Worm (Caenorhabditis elegans) whole organism, mixed stage, embryonic: ENCODE data around the gene smcr-8.

ENCODE experiments used
- M03D4.4 ChIP-seq: sonication (generic microtip); optimal IDR thresholded peaks from 2 replicates; lab custom pipeline; 2017; ENCODE audit warnings: mild to moderate bottlenecking, missing genetic modification characterization, missing compliant biosample characterization
- bed-3 ChIP-seq: fragments of 200-800 bp; sonication (Bioruptor generic); optimal IDR thresholded peaks from 3 replicates; lab custom pipeline; 2018; ENCODE audit warnings: mild to moderate bottlenecking, missing genetic modification characterization, moderate library complexity, missing compliant biosample characterization
- blmp-1 ChIP-seq: fragments of 150-350 bp; optimal IDR thresholded peaks from 2 replicates; lab custom pipeline; 2014; ENCODE audit warnings: missing biosample characterization, missing genetic modification characterization
- ceh-39 ChIP-seq: fragments of 150-350 bp; optimal IDR thresholded peaks from 2 replicates; lab custom pipeline; 2014; ENCODE audit warnings: missing biosample characterization, missing genetic modification characterization
- ceh-43 ChIP-seq: fragments of 200-800 bp; sonication (Bioruptor generic); optimal IDR thresholded peaks from 2 replicates; lab custom pipeline; 2018; ENCODE audit warnings: mild to moderate bottlenecking, missing genetic modification characterization, moderate library complexity, missing compliant biosample characterization
- ceh-83 ChIP-seq: fragments of 200-800 bp; sonication (Bioruptor generic); optimal IDR thresholded peaks from 2 replicates; lab custom pipeline; 2018; ENCODE audit warnings: mild to moderate bottlenecking, missing genetic modification characterization, missing compliant biosample characterization
- ces-1 ChIP-seq: fragments of 150-350 bp; optimal IDR thresholded peaks from 2 replicates; lab custom pipeline; 2014; ENCODE audit warnings: missing biosample characterization, missing genetic modification reagents, missing genetic modification characterization
- cnd-1 ChIP-seq: fragments of 200-800 bp; sonication (Bioruptor generic); optimal IDR thresholded peaks from 2 replicates; lab custom pipeline; 2018; ENCODE audit warnings: mild to moderate bottlenecking, missing genetic modification characterization, missing compliant biosample characterization
- drap-1 ChIP-seq: fragments of 200-800 bp; sonication (Bioruptor generic); optimal IDR thresholded peaks from 3 replicates; lab custom pipeline; 2018; ENCODE audit warnings: mild to moderate bottlenecking, missing genetic modification characterization, missing compliant biosample characterization
- elt-1 ChIP-seq: sonication (generic microtip); optimal IDR thresholded peaks from 2 replicates; lab custom pipeline; 2017; ENCODE audit warnings: missing genetic modification characterization, mild to moderate bottlenecking, missing compliant biosample characterization, antibody characterized with exemption, moderate library complexity, borderline replicate concordance; ENCODE audit not compliant: insufficient read depth
- elt-3 ChIP-seq: fragments of 150-350 bp; optimal IDR thresholded peaks from 2 replicates; lab custom pipeline; 2014; ENCODE audit warnings: missing biosample characterization, missing genetic modification characterization
- flh-1 ChIP-seq: fragments of 200-800 bp; sonication (Bioruptor generic); optimal IDR thresholded peaks from 2 replicates; lab custom pipeline; 2018; ENCODE audit warnings: mild to moderate bottlenecking, missing genetic modification characterization, moderate library complexity, missing compliant biosample characterization
- ham-2 ChIP-seq: fragments of 200-800 bp; sonication (Bioruptor generic); optimal IDR thresholded peaks from 2 replicates; lab custom pipeline; 2018; ENCODE audit warnings: mild to moderate bottlenecking, missing genetic modification characterization, missing compliant biosample characterization
- hlh-1 ChIP-seq: fragments of 150-350 bp; optimal IDR thresholded peaks from 2 replicates; lab custom pipeline; 2014; ENCODE audit warnings: missing biosample characterization, missing genetic modification reagents, missing genetic modification characterization
- lin-13 ChIP-seq: fragments of 150-350 bp; optimal IDR thresholded peaks from 2 replicates; lab custom pipeline; 2014; ENCODE audit warnings: missing biosample characterization, missing genetic modification characterization
- lsy-2 ChIP-seq: fragments of 150-350 bp; optimal IDR thresholded peaks from 2 replicates; lab custom pipeline; 2014; ENCODE audit warnings: missing biosample characterization, missing genetic modification characterization
- mab-5 ChIP-seq: fragments of 150-350 bp; optimal IDR thresholded peaks from 2 replicates; lab custom pipeline; 2014; ENCODE audit warnings: missing biosample characterization, missing genetic modification characterization
- mep-1 ChIP-seq: fragments of 150-350 bp; optimal IDR thresholded peaks from 2 replicates; lab custom pipeline; 2017; ENCODE audit warnings: missing biosample characterization, missing genetic modification reagents, missing genetic modification characterization, inconsistent platforms
- mls-2 ChIP-seq: sonication (generic microtip); optimal IDR thresholded peaks from 2 replicates; lab custom pipeline; 2016; ENCODE audit warnings: mild to moderate bottlenecking, missing genetic modification characterization, moderate library complexity, missing compliant biosample characterization
- nhr-12 ChIP-seq: fragments of 150-350 bp; optimal IDR thresholded peaks from 2 replicates; lab custom pipeline; 2014; ENCODE audit warnings: missing biosample characterization, missing genetic modification characterization
- nhr-2 ChIP-seq: fragments of 150-350 bp; optimal IDR thresholded peaks from 2 replicates; lab custom pipeline; 2014; ENCODE audit warnings: missing biosample characterization, missing genetic modification characterization
- nhr-237 ChIP-seq: fragments of 150-350 bp; optimal IDR thresholded peaks from 2 replicates; lab custom pipeline; 2014; ENCODE audit warnings: missing biosample characterization, missing genetic modification characterization
- nhr-28 ChIP-seq: fragments of 150-350 bp; optimal IDR thresholded peaks from 2 replicates; lab custom pipeline; 2014; ENCODE audit warnings: missing biosample characterization, missing genetic modification characterization
- nhr-76 ChIP-seq: sonication (generic microtip); optimal IDR thresholded peaks from 2 replicates; lab custom pipeline; 2017; ENCODE audit warnings: missing biosample characterization, missing genetic modification characterization
- pha-4 ChIP-seq: fragments of 150-350 bp; optimal IDR thresholded peaks from 2 replicates; lab custom pipeline; 2018; ENCODE audit warnings: missing biosample characterization, missing genetic modification reagents, missing genetic modification characterization
- sem-2 ChIP-seq: fragments of 200-800 bp; sonication (Bioruptor generic); optimal IDR thresholded peaks from 2 replicates; lab custom pipeline; 2018; ENCODE audit warnings: mild to moderate bottlenecking, missing genetic modification characterization, missing compliant biosample characterization
- snpc-4 ChIP-seq: fragments of 150-350 bp; optimal IDR thresholded peaks from 2 replicates; lab custom pipeline; 2014; ENCODE audit warnings: missing biosample characterization, missing genetic modification characterization
- sptf-1 ChIP-seq: sonication (generic microtip); optimal IDR thresholded peaks from 2 replicates; lab custom pipeline; 2017; ENCODE audit warnings: mild to moderate bottlenecking, missing genetic modification characterization, moderate library complexity, missing compliant biosample characterization
- tbx-8 ChIP-seq: fragments of 200-800 bp; sonication (Bioruptor generic); optimal IDR thresholded peaks from 2 replicates; lab custom pipeline; 2018; ENCODE audit warnings: mild to moderate bottlenecking, missing genetic modification characterization, moderate library complexity, missing compliant biosample characterization
- unc-120 ChIP-seq: sonication (generic microtip); optimal IDR thresholded peaks from 2 replicates; lab custom pipeline; 2017; ENCODE audit warnings: missing genetic modification characterization, missing compliant biosample characterization; ENCODE audit not compliant: poor library complexity, severe bottlenecking
- unc-39 ChIP-seq: fragments of 150-350 bp; optimal IDR thresholded peaks from 2 replicates; lab custom pipeline; 2014; ENCODE audit warnings: missing biosample characterization, missing genetic modification characterization
- unc-62 ChIP-seq: fragments of 150-350 bp; optimal IDR thresholded peaks from 2 replicates; lab custom pipeline; 2014; ENCODE audit warnings: missing biosample characterization, missing genetic modification reagents, missing genetic modification characterization
- zip-8 ChIP-seq: fragments of 150-350 bp; optimal IDR thresholded peaks from 2 replicates; lab custom pipeline; 2014; ENCODE audit warnings: missing biosample characterization, missing genetic modification characterization
- ztf-11 ChIP-seq: fragments of 150-350 bp; optimal IDR thresholded peaks from 2 replicates; lab custom pipeline; 2014; ENCODE audit warnings: missing biosample characterization, missing genetic modification characterization

The smcr-8 gene

ce11 chrIII:5006881-5007280 lies 7.7 kb downstream of the smcr-8 start, which contains the start of gene R144.12:
TSS of gene R144.12 (minus strand) at chrIII:5006981.
- TF ChIP-seq snpc-4 (tag; lab: Kevin White, UChicago) (no peak), sptf-1 (tag; lab: Kevin White, UChicago) (no peak), hlh-1 (tag; lab: Kevin White, UChicago) (no peak), unc-120 (tag; lab: Kevin White, UChicago) (no peak), ces-1 (no peak), lin-13 (tag; lab: Kevin White, UChicago) (no peak), tbx-8 (GFP tag; lab: Kevin White, UChicago) (no peak)
- TF ChIP-seq, all 35 proteins: peak for 0

ce11 chrIII:5008730-5009129 lies 9.6 kb downstream of the smcr-8 start, which contains the start of gene R144.11:
TSS of gene R144.11 (minus strand) at chrIII:5008830.
- no peak for TF ChIP-seq lin-13 (tag; lab: Kevin White, UChicago)
- TF ChIP-seq bed-3: no peak
- TF ChIP-seq drap-1 (GFP tag; lab: Kevin White, UChicago): no peak
- no peak for TF ChIP-seq lsy-2
- TF ChIP-seq sem-2: no peak
- TF ChIP-seq ham-2: no peak
- no peak for TF ChIP-seq ceh-39 (tag; lab: Kevin White, UChicago)
- TF ChIP-seq ztf-11 (tag; lab: Kevin White, UChicago): no peak
- no peak for TF ChIP-seq snpc-4 (tag; lab: Kevin White, UChicago)

- TF ChIP-seq flh-1 (GFP tag; lab: Kevin White, UChicago) (no peak), ceh-43 (GFP tag; lab: Kevin White, UChicago) (no peak), cnd-1 (tag; lab: Kevin White, UChicago) (no peak)
Measured at ce11 chrIII:5010723-5011122, 11.5 kb downstream of the smcr-8 start.

ce11 chrIII:5012460-5012859 lies 13.3 kb downstream of the smcr-8 start:
- TF ChIP-seq flh-1 (GFP tag; lab: Kevin White, UChicago) (no peak), ceh-39 (tag; lab: Kevin White, UChicago) (no peak), lsy-2 (no peak), ztf-11 (tag; lab: Kevin White, UChicago) (no peak), ces-1 (no peak), nhr-2 (no peak), mls-2 (tag; lab: Kevin White, UChicago) (no peak), blmp-1 (tag; lab: Kevin White, UChicago) (no peak), hlh-1 (tag; lab: Kevin White, UChicago) (no peak)

ce11 chrIII:5013915-5014346 lies 14.8 kb downstream of the smcr-8 start:
- peak; percentile 47 for TF ChIP-seq pha-4
- TF ChIP-seq mab-5 (tag; lab: Kevin White, UChicago): no peak
- TF ChIP-seq ceh-39 (tag; lab: Kevin White, UChicago): peak; percentile 72
- TF ChIP-seq bed-3: no peak
- TF ChIP-seq snpc-4 (tag; lab: Kevin White, UChicago): no peak
- peak; percentile 7 for TF ChIP-seq tbx-8 (GFP tag; lab: Kevin White, UChicago)
- TF ChIP-seq unc-120 (tag; lab: Kevin White, UChicago): peak; percentile 97
- TF ChIP-seq nhr-76 (tag; lab: Kevin White, UChicago): no peak
- TF ChIP-seq cnd-1 (tag; lab: Kevin White, UChicago): peak; percentile 68
- no peak for TF ChIP-seq nhr-28 (tag; lab: Kevin White, UChicago)
- peak; percentile 74 for TF ChIP-seq hlh-1 (tag; lab: Kevin White, UChicago)
- TF ChIP-seq nhr-12 (tag; lab: Kevin White, UChicago): no peak
- peak; percentile 16 for TF ChIP-seq lin-13 (tag; lab: Kevin White, UChicago)
- TF ChIP-seq ceh-43 (GFP tag; lab: Kevin White, UChicago): peak; percentile 3
- peak; percentile 63 for TF ChIP-seq nhr-237 (tag; lab: Kevin White, UChicago)
- peak; percentile 61 for TF ChIP-seq nhr-2
- TF ChIP-seq elt-1: no peak
- TF ChIP-seq sptf-1 (tag; lab: Kevin White, UChicago): peak; percentile 52
- TF ChIP-seq unc-39: no peak
- TF ChIP-seq mls-2 (tag; lab: Kevin White, UChicago): peak; percentile 84
- TF ChIP-seq blmp-1 (tag; lab: Kevin White, UChicago): peak; percentile 26
- peak; percentile 88 for TF ChIP-seq ham-2
- TF ChIP-seq mep-1 (tag; lab: Kevin White, UChicago): peak; percentile 89
- peak; percentile 2 for TF ChIP-seq zip-8 (tag; lab: Kevin White, UChicago)
- TF ChIP-seq ceh-83 (GFP tag; lab: Kevin White, UChicago): no peak
- TF ChIP-seq lsy-2: peak; percentile 69
- TF ChIP-seq M03D4.4 (tag; lab: Kevin White, UChicago): peak; percentile 67
- TF ChIP-seq elt-3 (tag; lab: Kevin White, UChicago): no peak
- TF ChIP-seq drap-1 (GFP tag; lab: Kevin White, UChicago): peak; percentile 77
- TF ChIP-seq ztf-11 (tag; lab: Kevin White, UChicago): peak; percentile 78
- peak; percentile 97 for TF ChIP-seq ces-1
- peak; percentile 94 for TF ChIP-seq unc-62 (GFP tag; lab: Kevin White, UChicago)
- TF ChIP-seq, all 35 proteins: peak for 22
